ENCODE assay signal across 2 worm cellular contexts in the genomic region with DNA sequence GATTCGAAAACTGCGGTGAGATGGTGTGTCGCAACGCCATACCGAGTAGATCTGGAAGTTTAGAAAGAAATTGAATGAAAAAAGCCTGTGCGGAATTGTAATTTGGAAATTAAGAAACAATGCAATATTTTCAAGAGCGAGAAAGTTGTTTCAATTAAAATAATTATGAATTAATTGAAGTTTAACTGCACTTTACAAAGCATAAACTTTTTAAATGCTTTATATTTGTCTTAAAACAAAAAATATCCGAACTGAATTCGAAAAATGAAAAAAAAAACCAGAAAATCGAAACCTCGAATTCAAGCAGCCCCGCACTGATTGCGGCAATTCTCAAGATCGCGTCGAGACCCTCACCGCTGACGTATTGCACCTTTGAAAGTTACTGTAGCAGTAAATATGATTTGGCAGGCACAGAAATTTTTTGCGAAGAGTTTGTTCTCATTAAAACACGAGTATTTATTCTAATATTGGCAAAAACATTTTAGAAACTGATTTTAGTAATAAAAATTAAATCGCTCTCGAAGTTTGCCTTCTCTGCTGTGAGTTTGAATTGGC.
TF ChIP-seq lines count a peak whose summit lies in the region.

A gene (minus strand): TSS at position 51 of the 555 bp plus-strand sequence.

TF ChIP-seq in whole organism, L4 larva, 104 proteins besides CTCF, POLR2A, EP300 and RAD21:
- TF ChIP-seq fos-1 (tag; optimal IDR thresholded peaks at IDR 0.05; lab: Kevin White, UChicago) (no peak), Y48G9A.11 (GFP tag; IDR thresholded peaks at IDR 0.05; lab: Robert Waterston, UW) (0 out of 2 replicates have a peak, but pooled peaks have one; percentile 21)
TF ChIP-seq in whole organism, L4 larva: peak in this region for 1.

TF ChIP-seq in whole organism, young adult, 124 proteins besides CTCF, POLR2A, EP300 and RAD21:
- TF ChIP-seq tbx-9 (tag; optimal IDR thresholded peaks at IDR 0.05; lab: Kevin White, UChicago; ENCODE audit: borderline replicate concordance), result no peak
- no peak for TF ChIP-seq F55B11.4 (tag; optimal IDR thresholded peaks at IDR 0.05; lab: Kevin White, UChicago; ENCODE audit: borderline replicate concordance, insufficient read depth)
- TF ChIP-seq attf-5 (GFP tag; optimal IDR thresholded peaks at IDR 0.05; lab: Kevin White, UChicago), result no peak
- TF ChIP-seq zim-3 (tag; optimal IDR thresholded peaks at IDR 0.05; lab: Kevin White, UChicago), result no peak
- no peak for TF ChIP-seq Y67H2A.10 (GFP tag; conservative IDR thresholded peaks at IDR 0.05; lab: Robert Waterston, UW)
- TF ChIP-seq lin-26 (GFP tag; IDR thresholded peaks at IDR 0.05; lab: Robert Waterston, UW), result no peak
- TF ChIP-seq F49E8.2 (tag; optimal IDR thresholded peaks at IDR 0.05; lab: Kevin White, UChicago; ENCODE audit: insufficient read depth), result peak; percentile 36
- TF ChIP-seq zfh-2 (GFP tag; conservative IDR thresholded peaks at IDR 0.05; lab: Robert Waterston, UW), result no peak
- TF ChIP-seq ceh-91 (GFP tag; IDR thresholded peaks at IDR 0.05; lab: Robert Waterston, UW), result 0 out of 2 replicates have a peak, but pooled peaks have one; percentile 20
- no peak for TF ChIP-seq nfya-1 (tag; optimal IDR thresholded peaks at IDR 0.05; lab: Kevin White, UChicago; ENCODE audit: borderline replicate concordance, insufficient read depth)
- no peak for TF ChIP-seq madf-3 (GFP tag; IDR thresholded peaks at IDR 0.05; lab: Robert Waterston, UW)
- TF ChIP-seq hsf-1 (GFP tag; IDR thresholded peaks at IDR 0.05; lab: Robert Waterston, UW), result no peak
- no peak for TF ChIP-seq ztf-6 (GFP tag; IDR thresholded peaks at IDR 0.05; lab: Robert Waterston, UW)
- TF ChIP-seq F39B2.1 (GFP tag; IDR thresholded peaks at IDR 0.05; lab: Robert Waterston, UW), result no peak
- no peak for TF ChIP-seq nhr-179 (tag; optimal IDR thresholded peaks at IDR 0.05; lab: Kevin White, UChicago)
- no peak for TF ChIP-seq ZK185.1 (tag; optimal IDR thresholded peaks at IDR 0.05; lab: Kevin White, UChicago; ENCODE audit: poor library complexity, severe bottlenecking)
- TF ChIP-seq let-607 (tag; optimal IDR thresholded peaks at IDR 0.05; lab: Kevin White, UChicago), result no peak
- TF ChIP-seq madf-8 (GFP tag; conservative IDR thresholded peaks at IDR 0.05; lab: Robert Waterston, UW), result peak; percentile 95
- TF ChIP-seq pbrm-1 (GFP tag; IDR thresholded peaks at IDR 0.05; lab: Robert Waterston, UW), result no peak
- no peak for TF ChIP-seq ekl-4 (GFP tag; IDR thresholded peaks at IDR 0.05; lab: Robert Waterston, UW)
- TF ChIP-seq pha-4 (tag; optimal IDR thresholded peaks at IDR 0.05; lab: Kevin White, UChicago), result no peak
- no peak for TF ChIP-seq hlh-12 (tag; optimal IDR thresholded peaks at IDR 0.05; lab: Kevin White, UChicago)
- TF ChIP-seq cebp-1 (GFP tag; IDR thresholded peaks at IDR 0.05; lab: Robert Waterston, UW), result no peak
- no peak for TF ChIP-seq cebp-1 (tag; optimal IDR thresholded peaks at IDR 0.05; lab: Kevin White, UChicago)
- no peak for TF ChIP-seq ceh-58 (GFP tag; IDR thresholded peaks at IDR 0.05; lab: Robert Waterston, UW)
- TF ChIP-seq fkh-3 (tag; optimal IDR thresholded peaks at IDR 0.05; lab: Kevin White, UChicago), result no peak
- no peak for TF ChIP-seq dpff-1 (tag; optimal IDR thresholded peaks at IDR 0.05; lab: Kevin White, UChicago)
- TF ChIP-seq F37B4.10 (GFP tag; IDR thresholded peaks at IDR 0.05; lab: Robert Waterston, UW), result no peak
- no peak for TF ChIP-seq hmg-1.2 (GFP tag; IDR thresholded peaks at IDR 0.05; lab: Robert Waterston, UW)
- TF ChIP-seq C17E4.6 (GFP tag; IDR thresholded peaks at IDR 0.05; lab: Robert Waterston, UW), result no peak
- TF ChIP-seq let-526 (GFP tag; IDR thresholded peaks at IDR 0.05; lab: Robert Waterston, UW), result no peak
- no peak for TF ChIP-seq chd-7 (tag; optimal IDR thresholded peaks at IDR 0.05; lab: Kevin White, UChicago)
- TF ChIP-seq D2030.7 (GFP tag; IDR thresholded peaks at IDR 0.05; lab: Robert Waterston, UW), result no peak
- TF ChIP-seq ztf-3 (GFP tag; optimal IDR thresholded peaks at IDR 0.05; lab: Kevin White, UChicago), result no peak
- TF ChIP-seq rcor-1 (GFP tag; IDR thresholded peaks at IDR 0.05; lab: Robert Waterston, UW), result no peak
- no peak for TF ChIP-seq sdz-38 (tag; optimal IDR thresholded peaks at IDR 0.05; lab: Kevin White, UChicago)
- TF ChIP-seq nhr-80 (tag; optimal IDR thresholded peaks at IDR 0.05; lab: Kevin White, UChicago), result no peak
- peak; percentile 86 for TF ChIP-seq xnd-1 (tag; optimal IDR thresholded peaks at IDR 0.05; lab: Kevin White, UChicago)
- TF ChIP-seq lsy-27 (tag; optimal IDR thresholded peaks at IDR 0.05; lab: Kevin White, UChicago; ENCODE audit: borderline replicate concordance, insufficient read depth), result no peak
- no peak for TF ChIP-seq Y53F4B.3 (GFP tag; IDR thresholded peaks at IDR 0.05; lab: Robert Waterston, UW)
- TF ChIP-seq rpc-1 (optimal IDR thresholded peaks at IDR 0.05; lab: Kevin White, UChicago), result no peak
- TF ChIP-seq rpc-1 (tag; optimal IDR thresholded peaks at IDR 0.05; lab: Kevin White, UChicago), result no peak
- TF ChIP-seq sptf-2 (GFP tag; optimal IDR thresholded peaks at IDR 0.05; lab: Kevin White, UChicago), result no peak
- no peak for TF ChIP-seq B0019.2 (GFP tag; conservative IDR thresholded peaks at IDR 0.05; lab: Robert Waterston, UW)
- peak; percentile 6 for TF ChIP-seq him-1 (tag; optimal IDR thresholded peaks at IDR 0.05; lab: Kevin White, UChicago)
- peak; percentile 93 for TF ChIP-seq madf-6 (GFP tag; IDR thresholded peaks at IDR 0.05; lab: Robert Waterston, UW)
- no peak for TF ChIP-seq ceh-79 (tag; optimal IDR thresholded peaks at IDR 0.05; lab: Kevin White, UChicago)
- TF ChIP-seq attf-3 (GFP tag; conservative IDR thresholded peaks at IDR 0.05; lab: Robert Waterston, UW), result 0 out of 2 replicates have a peak, but pooled peaks have one; percentile 35
- peak; percentile 86 for TF ChIP-seq F33H1.4 (GFP tag; IDR thresholded peaks at IDR 0.05; lab: Robert Waterston, UW)
- TF ChIP-seq F57A8.1 (GFP tag; optimal IDR thresholded peaks at IDR 0.05; lab: Kevin White, UChicago), result no peak
- TF ChIP-seq ztf-28 (GFP tag; IDR thresholded peaks at IDR 0.05; lab: Robert Waterston, UW), result no peak
- no peak for TF ChIP-seq Y79H2A.3 (GFP tag; conservative IDR thresholded peaks at IDR 0.05; lab: Robert Waterston, UW)
- no peak for TF ChIP-seq mes-4 (tag; optimal IDR thresholded peaks at IDR 0.05; lab: Kevin White, UChicago)
- no peak for TF ChIP-seq F22D6.2 (tag; optimal IDR thresholded peaks at IDR 0.05; lab: Kevin White, UChicago)
- no peak for TF ChIP-seq attf-6 (GFP tag; IDR thresholded peaks at IDR 0.05; lab: Robert Waterston, UW)
- no peak for TF ChIP-seq lin-35 (GFP tag; optimal IDR thresholded peaks at IDR 0.05; lab: Kevin White, UChicago)
- no peak for TF ChIP-seq somi-1 (GFP tag; optimal IDR thresholded peaks at IDR 0.05; lab: Kevin White, UChicago)
- peak; percentile 88 for TF ChIP-seq lsl-1 (GFP tag; optimal IDR thresholded peaks at IDR 0.05; lab: Kevin White, UChicago)
- no peak for TF ChIP-seq B0261.1 (tag; optimal IDR thresholded peaks at IDR 0.05; lab: Kevin White, UChicago)
- TF ChIP-seq Y95B8A.8 (GFP tag; IDR thresholded peaks at IDR 0.05; lab: Robert Waterston, UW), result no peak
- no peak for TF ChIP-seq ztf-18 (tag; optimal IDR thresholded peaks at IDR 0.05; lab: Kevin White, UChicago)
- no peak for TF ChIP-seq aptf-2 (GFP tag; conservative IDR thresholded peaks at IDR 0.05; lab: Robert Waterston, UW)
- TF ChIP-seq Y56A3A.18 (GFP tag; IDR thresholded peaks at IDR 0.05; lab: Robert Waterston, UW), result no peak
- no peak for TF ChIP-seq egl-18 (GFP tag; IDR thresholded peaks at IDR 0.05; lab: Robert Waterston, UW)
- no peak for TF ChIP-seq ceh-27 (GFP tag; optimal IDR thresholded peaks at IDR 0.05; lab: Kevin White, UChicago)
- peak; percentile 77 for TF ChIP-seq efl-1 (GFP tag; optimal IDR thresholded peaks at IDR 0.05; lab: Kevin White, UChicago)
